Fruit fly (Drosophila melanogaster): ENCODE results near the gene CG42717.

The CG42717 gene

dm6 chr3L:16013198-16013982, 19.6 kb downstream of the CG42717 start (continued):
- TF ChIP-seq row (GFP tag; IDR thresholded peaks at IDR 0.05): 0 out of 3 replicates have a peak, but pooled peaks have one; percentile 22
- TF ChIP-seq zf30C (GFP tag; optimal IDR thresholded peaks at IDR 0.05): peak; percentile 45
- TF ChIP-seq rib (GFP tag; IDR thresholded peaks at IDR 0.05): no peak
- TF ChIP-seq CG17385 (GFP tag; optimal IDR thresholded peaks at IDR 0.05): no peak
- TF ChIP-seq CG3065 (GFP tag; optimal IDR thresholded peaks at IDR 0.05): no peak
- peak; percentile 60 for TF ChIP-seq dmrt11E (tag; optimal IDR thresholded peaks at IDR 0.05)
- TF ChIP-seq BtbVII (GFP tag; optimal IDR thresholded peaks at IDR 0.05): no peak
- no peak for TF ChIP-seq HmgD (GFP tag; optimal IDR thresholded peaks at IDR 0.05)
- TF ChIP-seq dmrt99B (tag; optimal IDR thresholded peaks at IDR 0.05): peak; percentile 39
- TF ChIP-seq gem (tag; optimal IDR thresholded peaks at IDR 0.05): peak; percentile 59
- peak; percentile 42 for TF ChIP-seq CG15269 (tag; optimal IDR thresholded peaks at IDR 0.05)
- TF ChIP-seq odd (GFP tag; optimal IDR thresholded peaks at IDR 0.05): no peak
- no peak for TF ChIP-seq jigr1 (GFP tag; IDR thresholded peaks at IDR 0.05)
- TF ChIP-seq Rfx (GFP tag; IDR thresholded peaks at IDR 0.05): no peak
- TF ChIP-seq abd-A (tag; optimal IDR thresholded peaks at IDR 0.05): peak; percentile 63
- no peak for TF ChIP-seq Abd-B (GFP tag; optimal IDR thresholded peaks at IDR 0.05)
- no peak for TF ChIP-seq CG11398 (GFP tag; optimal IDR thresholded peaks at IDR 0.05)
- TF ChIP-seq Dad (GFP tag; optimal IDR thresholded peaks at IDR 0.05): no peak
- peak; percentile 36 for TF ChIP-seq CG13424 (tag; optimal IDR thresholded peaks at IDR 0.05)
- TF ChIP-seq CG8924 (tag; optimal IDR thresholded peaks at IDR 0.05): peak; percentile 22
- TF ChIP-seq Hr51 (GFP tag; optimal IDR thresholded peaks at IDR 0.05): peak in 1 of 2 experiments; percentile 55
- TF ChIP-seq Lhr (GFP tag; optimal IDR thresholded peaks at IDR 0.05): no peak
- TF ChIP-seq CG13894 (tag; optimal IDR thresholded peaks at IDR 0.05): peak; percentile 11
- TF ChIP-seq Sox100B (GFP tag; optimal IDR thresholded peaks at IDR 0.05): peak; percentile 30
- TF ChIP-seq bowl (GFP tag; IDR thresholded peaks at IDR 0.05): peak; percentile 72; the same call in 1 of the 2 replicates
- no peak for TF ChIP-seq Max (GFP tag; optimal IDR thresholded peaks at IDR 0.05)
- no peak for TF ChIP-seq NFAT (GFP tag; IDR thresholded peaks at IDR 0.05)
- TF ChIP-seq Taf1 (GFP tag; IDR thresholded peaks at IDR 0.05): no peak
- TF ChIP-seq CG5245 (GFP tag; optimal IDR thresholded peaks at IDR 0.05): no peak
- TF ChIP-seq CG33557 (GFP tag; optimal IDR thresholded peaks at IDR 0.05): peak; percentile 22
- no peak for TF ChIP-seq CG30403 (GFP tag; optimal IDR thresholded peaks at IDR 0.05)
- TF ChIP-seq Blimp-1 (GFP tag; optimal IDR thresholded peaks at IDR 0.05): peak; percentile 35
- no peak for TF ChIP-seq ewg (GFP tag; optimal IDR thresholded peaks at IDR 0.05)
- no peak for TF ChIP-seq Dref (GFP tag; IDR thresholded peaks at IDR 0.05)
- no peak for TF ChIP-seq HLH3B (GFP tag; IDR thresholded peaks at IDR 0.05)
- TF ChIP-seq CG42726 (GFP tag; IDR thresholded peaks at IDR 0.05; ENCODE audit: partially characterized antibody): no peak
- TF ChIP-seq Sox102F (GFP tag; optimal IDR thresholded peaks at IDR 0.05): peak; percentile 29
- peak in 1 of 2 experiments; percentile 3 for TF ChIP-seq bsh (GFP tag; optimal IDR thresholded peaks at IDR 0.05)
- peak; percentile 20 for TF ChIP-seq sd (tag; optimal IDR thresholded peaks at IDR 0.05)
- TF ChIP-seq Atf-2 (GFP tag; optimal IDR thresholded peaks at IDR 0.05): no peak
- TF ChIP-seq CG8765 (GFP tag; IDR thresholded peaks at IDR 0.05): no peak
- TF ChIP-seq CG17361 (GFP tag; IDR thresholded peaks at IDR 0.05): peak; percentile 80
- peak; percentile 57 for TF ChIP-seq Awh (GFP tag; IDR thresholded peaks at IDR 0.05)
- TF ChIP-seq CG2678 (tag; optimal IDR thresholded peaks at IDR 0.05): peak; percentile 50
- TF ChIP-seq CG10267 (tag; optimal IDR thresholded peaks at IDR 0.05): peak; percentile 33
- no peak for TF ChIP-seq Doc2 (GFP tag; IDR thresholded peaks at IDR 0.05)
- TF ChIP-seq pros (GFP tag; optimal IDR thresholded peaks at IDR 0.05): no peak
- TF ChIP-seq PHDP (tag; optimal IDR thresholded peaks at IDR 0.05): peak; percentile 5

Data from whole organism, embryonic.